Worm (Caenorhabditis elegans) whole organism, mixed stage, embryonic: ENCODE data around the gene T21H3.1.

ENCODE experiments used
- ceh-43 ChIP-seq: fragments of 200-800 bp; sonication (Bioruptor generic); optimal IDR thresholded peaks from 2 replicates; lab custom pipeline; 2018; ENCODE audit warnings: mild to moderate bottlenecking, missing genetic modification characterization, moderate library complexity, missing compliant biosample characterization
- ces-1 ChIP-seq: fragments of 150-350 bp; optimal IDR thresholded peaks from 2 replicates; lab custom pipeline; 2014; ENCODE audit warnings: missing biosample characterization, missing genetic modification reagents, missing genetic modification characterization
- lsy-2 ChIP-seq: fragments of 150-350 bp; optimal IDR thresholded peaks from 2 replicates; lab custom pipeline; 2014; ENCODE audit warnings: missing biosample characterization, missing genetic modification characterization
- nhr-12 ChIP-seq: fragments of 150-350 bp; optimal IDR thresholded peaks from 2 replicates; lab custom pipeline; 2014; ENCODE audit warnings: missing biosample characterization, missing genetic modification characterization
- nhr-237 ChIP-seq: fragments of 150-350 bp; optimal IDR thresholded peaks from 2 replicates; lab custom pipeline; 2014; ENCODE audit warnings: missing biosample characterization, missing genetic modification characterization
- nhr-28 ChIP-seq: fragments of 150-350 bp; optimal IDR thresholded peaks from 2 replicates; lab custom pipeline; 2014; ENCODE audit warnings: missing biosample characterization, missing genetic modification characterization
- nhr-76 ChIP-seq: sonication (generic microtip); optimal IDR thresholded peaks from 2 replicates; lab custom pipeline; 2017; ENCODE audit warnings: missing biosample characterization, missing genetic modification characterization
- pha-4 ChIP-seq: fragments of 150-350 bp; optimal IDR thresholded peaks from 2 replicates; lab custom pipeline; 2018; ENCODE audit warnings: missing biosample characterization, missing genetic modification reagents, missing genetic modification characterization
- unc-39 ChIP-seq: fragments of 150-350 bp; optimal IDR thresholded peaks from 2 replicates; lab custom pipeline; 2014; ENCODE audit warnings: missing biosample characterization, missing genetic modification characterization
- unc-62 ChIP-seq: fragments of 150-350 bp; optimal IDR thresholded peaks from 2 replicates; lab custom pipeline; 2014; ENCODE audit warnings: missing biosample characterization, missing genetic modification reagents, missing genetic modification characterization

- TF ChIP-seq ces-1 (GFP tag; lab: Kevin White, UChicago) (no peak), pha-4 (tag; lab: Kevin White, UChicago) (no peak), unc-62 (no peak), nhr-76 (tag; lab: Kevin White, UChicago) (no peak), unc-39 (no peak), nhr-28 (tag; lab: Kevin White, UChicago) (no peak), nhr-12 (tag; lab: Kevin White, UChicago) (no peak), lsy-2 (no peak), nhr-237 (no peak), ceh-43 (GFP tag; lab: Kevin White, UChicago) (no peak)
Measured at ce11 chrV:1141433-1141832, 35.1 kb upstream of the T21H3.1 start, which contains the start of gene cutl-22.
